Worm (Caenorhabditis elegans) whole organism, early embryonic: ENCODE data around the gene glb-21.

Experiments used
- B0310.2 ChIP-seq: sonication (generic microtip); optimal IDR thresholded peaks from 2 replicates; lab custom pipeline; 2016; ENCODE audit warnings: mild to moderate bottlenecking, missing genetic modification characterization, missing compliant biosample characterization
- F13C5.2 ChIP-seq: sonication (generic microtip); optimal IDR thresholded peaks from 2 replicates; lab custom pipeline; 2017; ENCODE audit warnings: mild to moderate bottlenecking, missing genetic modification characterization, inconsistent platforms, missing compliant biosample characterization
- aly-1 ChIP-seq: sonication (generic microtip); optimal IDR thresholded peaks from 2 replicates; lab custom pipeline; 2016; ENCODE audit warnings: missing genetic modification characterization, missing compliant biosample characterization
- ama-1 ChIP-seq: fragments of 150-350 bp; optimal IDR thresholded peaks from 2 replicates; lab custom pipeline; 2014
- ceh-13 ChIP-seq: fragments of 200-800 bp; sonication (Bioruptor generic); optimal IDR thresholded peaks from 2 replicates; lab custom pipeline; 2018; ENCODE audit warnings: mild to moderate bottlenecking, missing genetic modification characterization, missing compliant biosample characterization
- ceh-36 ChIP-seq: sonication (generic microtip); optimal IDR thresholded peaks from 2 replicates; lab custom pipeline; 2016; ENCODE audit warnings: missing genetic modification characterization, inconsistent platforms, missing compliant biosample characterization
- ets-7 ChIP-seq: sonication (generic microtip); optimal IDR thresholded peaks from 2 replicates; lab custom pipeline; 2016; ENCODE audit warnings: missing genotype, missing genetic modification characterization, missing compliant biosample characterization
- flt-1 ChIP-seq: fragments of 200-800 bp; sonication (Bioruptor generic); IDR thresholded peaks from 2 replicates; pipeline ENCODE4 v1.3.6; 2022; ENCODE audit warnings: missing genetic modification characterization, missing compliant biosample characterization
- hmbx-1 ChIP-seq: sonication (generic microtip); optimal IDR thresholded peaks from 2 replicates; lab custom pipeline; 2016; ENCODE audit warnings: mild to moderate bottlenecking, missing genetic modification characterization, missing compliant biosample characterization
- hmg-4 ChIP-seq: fragments of 200-800 bp; sonication (Bioruptor generic); optimal IDR thresholded peaks from 2 replicates; lab custom pipeline; 2018; ENCODE audit warnings: mild to moderate bottlenecking, missing genetic modification characterization, missing compliant biosample characterization
- hnd-1 ChIP-seq: sonication (generic microtip); optimal IDR thresholded peaks from 2 replicates; lab custom pipeline; 2016; ENCODE audit warnings: missing genetic modification characterization, missing compliant biosample characterization
- pes-1 ChIP-seq: fragments of 200-800 bp; sonication (Bioruptor generic); IDR thresholded peaks from 2 replicates; pipeline ENCODE4 v1.3.6; 2022; ENCODE audit warnings: missing genetic modification reagents, missing genetic modification characterization, missing compliant biosample characterization
- scrt-1 ChIP-seq: fragments of 200-800 bp; sonication (Bioruptor generic); IDR thresholded peaks from 2 replicates; pipeline ENCODE4 v1.3.6; 2022; ENCODE audit warnings: missing genetic modification characterization, missing compliant biosample characterization
- sea-1 ChIP-seq: fragments of 200-800 bp; sonication (Bioruptor generic); conservative IDR thresholded peaks from 2 replicates; pipeline ENCODE4 v1.3.6; 2022; ENCODE audit warnings: missing genetic modification characterization, missing compliant biosample characterization
- tbx-11 ChIP-seq: fragments of 200-800 bp; sonication (Bioruptor generic); IDR thresholded peaks from 2 replicates; pipeline ENCODE4 v1.3.6; 2022; ENCODE audit warnings: missing genetic modification characterization, missing compliant biosample characterization
- tbx-37 ChIP-seq: fragments of 200-800 bp; sonication (Bioruptor generic); conservative IDR thresholded peaks from 2 replicates; pipeline ENCODE4 v1.3.6; 2022; ENCODE audit warnings: missing genetic modification reagents, missing genetic modification characterization, missing compliant biosample characterization
- tra-4 ChIP-seq: sonication (generic microtip); optimal IDR thresholded peaks from 2 replicates; lab custom pipeline; 2017; ENCODE audit warnings: missing genetic modification characterization, missing compliant biosample characterization

The glb-21 gene

ce11 chrIV:10706090-10706489 lies 5.5 kb downstream of the glb-21 start, which contains the start of gene R102.6:
R102.6 (minus strand) TSS chrIV:10706190.
- TF ChIP-seq tbx-37 (GFP tag; lab: Robert Waterston, UW) (no peak), aly-1 (tag; lab: Kevin White, UChicago) (no peak), ama-1 (lab: Kevin White, UChicago) (no peak), tra-4 (tag; lab: Kevin White, UChicago) (no peak), hmg-4 (GFP tag; lab: Kevin White, UChicago) (no peak), pes-1 (GFP tag; lab: Robert Waterston, UW) (no peak), tbx-11 (GFP tag; lab: Robert Waterston, UW) (no peak), hmbx-1 (tag; lab: Kevin White, UChicago) (no peak), flt-1 (GFP tag; lab: Robert Waterston, UW) (no peak), ceh-36 (tag; lab: Kevin White, UChicago) (no peak), ets-7 (tag; lab: Kevin White, UChicago) (no peak), scrt-1 (GFP tag; lab: Robert Waterston, UW) (no peak)

- no peak for TF ChIP-seq tbx-11 (GFP tag; lab: Robert Waterston, UW)
- TF ChIP-seq pes-1 (GFP tag; lab: Robert Waterston, UW), result no peak
- no peak for TF ChIP-seq hmbx-1 (tag; lab: Kevin White, UChicago)
- TF ChIP-seq ceh-36 (tag; lab: Kevin White, UChicago), result no peak
- no peak for TF ChIP-seq B0310.2
- no peak for TF ChIP-seq hnd-1 (tag; lab: Kevin White, UChicago)
- TF ChIP-seq sea-1, result no peak
- TF ChIP-seq ets-7 (tag; lab: Kevin White, UChicago), result no peak
- TF ChIP-seq ama-1 (lab: Kevin White, UChicago), result no peak
- no peak for TF ChIP-seq hmg-4 (GFP tag; lab: Kevin White, UChicago)
- no peak for TF ChIP-seq tbx-37 (GFP tag; lab: Robert Waterston, UW)
- no peak for TF ChIP-seq F13C5.2 (tag; lab: Kevin White, UChicago)
- no peak for TF ChIP-seq ceh-13
- TF ChIP-seq flt-1 (GFP tag; lab: Robert Waterston, UW), result no peak
Measured at ce11 chrIV:10705176-10705575, 6.4 kb downstream of the glb-21 start, which contains the start of gene R102.10. R102.10 (plus strand) TSS chrIV:10705476.

ce11 chrIV:10701866-10702458 lies 9.6 kb downstream of the glb-21 start:
- no peak for TF ChIP-seq hmbx-1 (tag; lab: Kevin White, UChicago)
- TF ChIP-seq hmg-4 (GFP tag; lab: Kevin White, UChicago), result no peak
- no peak for TF ChIP-seq scrt-1 (GFP tag; lab: Robert Waterston, UW)
- TF ChIP-seq pes-1 (GFP tag; lab: Robert Waterston, UW), result no peak
- TF ChIP-seq ets-7 (tag; lab: Kevin White, UChicago), result no peak
- no peak for TF ChIP-seq ama-1 (lab: Kevin White, UChicago)
- TF ChIP-seq aly-1 (tag; lab: Kevin White, UChicago), result no peak
- TF ChIP-seq sea-1, result no peak
- no peak for TF ChIP-seq ceh-36 (tag; lab: Kevin White, UChicago)
- no peak for TF ChIP-seq flt-1 (GFP tag; lab: Robert Waterston, UW)
- TF ChIP-seq F13C5.2 (tag; lab: Kevin White, UChicago), result no peak
- no peak for TF ChIP-seq tra-4 (tag; lab: Kevin White, UChicago)
- TF ChIP-seq hnd-1 (tag; lab: Kevin White, UChicago), result no peak
- no peak for TF ChIP-seq ceh-13
- TF ChIP-seq B0310.2, result no peak
- no peak for TF ChIP-seq tbx-37 (GFP tag; lab: Robert Waterston, UW)
- no peak for TF ChIP-seq tbx-11 (GFP tag; lab: Robert Waterston, UW)

- TF ChIP-seq hnd-1 (tag; lab: Kevin White, UChicago) (no peak), tbx-37 (GFP tag; lab: Robert Waterston, UW) (no peak), pes-1 (GFP tag; lab: Robert Waterston, UW) (no peak), ets-7 (tag; lab: Kevin White, UChicago) (no peak), tra-4 (tag; lab: Kevin White, UChicago) (no peak), sea-1 (no peak), F13C5.2 (tag; lab: Kevin White, UChicago) (no peak), flt-1 (GFP tag; lab: Robert Waterston, UW) (no peak), hmbx-1 (tag; lab: Kevin White, UChicago) (no peak), aly-1 (tag; lab: Kevin White, UChicago) (no peak), ama-1 (lab: Kevin White, UChicago) (no peak), hmg-4 (GFP tag; lab: Kevin White, UChicago) (no peak), tbx-11 (GFP tag; lab: Robert Waterston, UW) (no peak), scrt-1 (GFP tag; lab: Robert Waterston, UW) (no peak), ceh-13 (no peak)
Measured at ce11 chrIV:10699660-10700059, 11.9 kb downstream of the glb-21 start, which contains the start of gene R102.11. R102.11 (minus strand) TSS chrIV:10699760.

- TF ChIP-seq tbx-37 (GFP tag; lab: Robert Waterston, UW), result no peak
- TF ChIP-seq ceh-36 (tag; lab: Kevin White, UChicago), result no peak
- TF ChIP-seq pes-1 (GFP tag; lab: Robert Waterston, UW), result no peak
- TF ChIP-seq tra-4 (tag; lab: Kevin White, UChicago), result no peak
- no peak for TF ChIP-seq hmbx-1 (tag; lab: Kevin White, UChicago)
Measured at ce11 chrIV:10699000-10699399, 12.6 kb downstream of the glb-21 start.

ce11 chrIV:10698486-10698885 lies 13.1 kb downstream of the glb-21 start:
- TF ChIP-seq ets-7 (tag; lab: Kevin White, UChicago), result no peak
- TF ChIP-seq aly-1 (tag; lab: Kevin White, UChicago), result no peak
- TF ChIP-seq B0310.2, result no peak
- TF ChIP-seq hmg-4 (GFP tag; lab: Kevin White, UChicago), result no peak
- no peak for TF ChIP-seq ceh-13
- no peak for TF ChIP-seq tbx-11 (GFP tag; lab: Robert Waterston, UW)
